Worm (Caenorhabditis elegans) whole organism, L4/young adult: ENCODE measurements around the gene srg-8.

ENCODE experiments used
- W03F9.2 ChIP-seq: fragments of 150-350 bp; optimal IDR thresholded peaks from 2 replicates; lab custom pipeline; 2014; ENCODE audit warnings: missing biosample characterization, missing genetic modification characterization
- dao-5 ChIP-seq: sonication (generic microtip); optimal IDR thresholded peaks from 2 replicates; lab custom pipeline; 2016; ENCODE audit warnings: missing genotype, missing genetic modification characterization, moderate library complexity, missing compliant biosample characterization
- him-1 ChIP-seq: sonication (generic microtip); optimal IDR thresholded peaks from 2 replicates; lab custom pipeline; 2016; ENCODE audit warnings: missing genotype, missing genetic modification reagents, missing genetic modification characterization, missing compliant biosample characterization

- TF ChIP-seq him-1 (tag; lab: Kevin White, UChicago) (no peak), dao-5 (tag; lab: Kevin White, UChicago) (no peak), W03F9.2 (no peak)
These were observed 5.5 kb upstream of the srg-8 start, which contains the start of gene srg-2 for ce11 chrIII:6260115-6260514.
